Worm (Caenorhabditis elegans) whole organism, L2 larva: Measurements from ENCODE around the gene Y55F3BL.4.

Source experiments
- C34F6.9 ChIP-seq: fragments of 150-350 bp; optimal IDR thresholded peaks from 2 replicates; lab custom pipeline; 2014; ENCODE audit warnings: missing biosample characterization, missing genetic modification characterization
- F13H6.1 ChIP-seq: sonication (generic microtip); optimal IDR thresholded peaks from 2 replicates; lab custom pipeline; 2016; ENCODE audit warnings: missing genetic modification characterization, missing compliant biosample characterization
- ZK546.5 ChIP-seq: sonication (generic microtip); optimal IDR thresholded peaks from 2 replicates; lab custom pipeline; 2017; ENCODE audit warnings: missing biosample characterization, missing genetic modification characterization
- alr-1 ChIP-seq: fragments of 150-350 bp; optimal IDR thresholded peaks from 2 replicates; lab custom pipeline; 2014; ENCODE audit warnings: missing biosample characterization, missing genetic modification characterization
- fos-1 ChIP-seq: fragments of 150-350 bp; optimal IDR thresholded peaks from 2 replicates; lab custom pipeline; 2014; ENCODE audit warnings: missing biosample characterization, missing genetic modification characterization
- lin-11 ChIP-seq: fragments of 150-350 bp; sonication (generic microtip); optimal IDR thresholded peaks from 2 replicates; lab custom pipeline; 2014; ENCODE audit warnings: missing biosample characterization, missing genetic modification characterization, inconsistent platforms, mixed read lengths
- lin-13 ChIP-seq: fragments of 150-350 bp; optimal IDR thresholded peaks from 2 replicates; lab custom pipeline; 2014; ENCODE audit warnings: missing biosample characterization, missing genetic modification reagents, missing genetic modification characterization
- nhr-25 ChIP-seq: fragments of 150-350 bp; sonication (generic microtip); optimal IDR thresholded peaks from 3 replicates; lab custom pipeline; 2014; ENCODE audit warnings: missing biosample characterization, missing genetic modification characterization
- nhr-6 ChIP-seq: fragments of 150-350 bp; optimal IDR thresholded peaks from 2 replicates; lab custom pipeline; 2014; ENCODE audit warnings: missing biosample characterization, missing genetic modification characterization
- nhr-77 ChIP-seq: fragments of 150-350 bp; optimal IDR thresholded peaks from 2 replicates; lab custom pipeline; 2014; ENCODE audit warnings: missing biosample characterization, missing genetic modification characterization
- ztf-11 ChIP-seq: sonication (generic microtip); optimal IDR thresholded peaks from 2 replicates; lab custom pipeline; 2017; ENCODE audit warnings: missing biosample characterization, missing genetic modification characterization
- ztf-4 ChIP-seq: fragments of 150-350 bp; optimal IDR thresholded peaks from 2 replicates; lab custom pipeline; 2014; ENCODE audit warnings: missing biosample characterization, missing genetic modification characterization

Gene Y55F3BL.4

ce11 chrIV:854357-855269 lies 49.7 kb downstream of the Y55F3BL.4 start, which contains the start of the genes lem-4 and Y55F3BR.11 (continued):
- no peak for TF ChIP-seq alr-1 (tag; lab: Kevin White, UChicago)
- peak; percentile 90 for TF ChIP-seq C34F6.9 (tag; lab: Kevin White, UChicago)
- TF ChIP-seq lin-13 (GFP tag; lab: Kevin White, UChicago) = peak; percentile 73
- TF ChIP-seq nhr-77 (tag; lab: Kevin White, UChicago) = no peak
- TF ChIP-seq ztf-11 (tag; lab: Kevin White, UChicago) = no peak
- TF ChIP-seq F13H6.1 (tag; lab: Kevin White, UChicago) = no peak
- peak; percentile 43 for TF ChIP-seq ztf-4

- TF ChIP-seq nhr-77 (tag; lab: Kevin White, UChicago) (no peak), fos-1 (tag; lab: Kevin White, UChicago) (peak; percentile 87), ztf-4 (no peak), lin-11 (tag; lab: Kevin White, UChicago) (no peak), nhr-6 (tag; lab: Kevin White, UChicago) (no peak), ZK546.5 (no peak), nhr-25 (tag; lab: Kevin White, UChicago) (no peak)
These were observed 50.6 kb downstream of the Y55F3BL.4 start for ce11 chrIV:855483-855882.
